Worm (Caenorhabditis elegans): ENCODE data around the gene tbc-11.

tbc-11 gene

ce11 chrX:932874-933273 lies 8.1 kb downstream of the tbc-11 start:
- TF ChIP-seq jun-1 (tag; optimal IDR thresholded peaks at IDR 0.05) = no peak
- no peak for TF ChIP-seq ceh-32 (tag; optimal IDR thresholded peaks at IDR 0.05; ENCODE audit: poor library complexity)
- peak in 1 of 2 experiments; percentile 63 for TF ChIP-seq unc-62 (GFP tag; optimal IDR thresholded peaks at IDR 0.05 in 1 of 2)
- TF ChIP-seq unc-62 (tag; optimal IDR thresholded peaks at IDR 0.05) = no peak
- peak; percentile 13 for TF ChIP-seq mep-1 (tag; optimal IDR thresholded peaks at IDR 0.05)
- 0 out of 2 replicates have a peak, but pooled peaks have one; percentile 36 for TF ChIP-seq set-16 (GFP tag; IDR thresholded peaks at IDR 0.05)
- peak; percentile 55 for TF ChIP-seq fkh-10 (GFP tag; optimal IDR thresholded peaks at IDR 0.05)
- TF ChIP-seq lsy-2 (tag; optimal IDR thresholded peaks at IDR 0.05) = peak in 1 of 2 experiments; percentile 10
- TF ChIP-seq ceh-20 (GFP tag; IDR thresholded peaks at IDR 0.05) = 0 out of 2 replicates have a peak, but pooled peaks have one; percentile 13
- peak; percentile 33; the same call in 1 of the 2 replicates for TF ChIP-seq hmg-1.1 (GFP tag; IDR thresholded peaks at IDR 0.05)
- TF ChIP-seq rbr-2 (tag; optimal IDR thresholded peaks at IDR 0.05) = peak; percentile 44
- 0 out of 2 replicates have a peak, but pooled peaks have one; percentile 49 for TF ChIP-seq ctbp-1 (GFP tag; IDR thresholded peaks at IDR 0.05)

- TF ChIP-seq fkh-10 (GFP tag; optimal IDR thresholded peaks at IDR 0.05) (peak; percentile 58), tag-97 (GFP tag; IDR thresholded peaks at IDR 0.05) (no peak)
Observed at ce11 chrX:933504-933903, 8.7 kb downstream of the tbc-11 start, which contains the start of gene F35H12.1. Gene F35H12.1, plus strand, starts transcription at chrX:933804.

ce11 chrX:936013-936412 lies 11.3 kb downstream of the tbc-11 start:
- peak; percentile 30 for TF ChIP-seq snpc-4 (tag; optimal IDR thresholded peaks at IDR 0.05)
- TF ChIP-seq Y48G9A.11 (GFP tag; IDR thresholded peaks at IDR 0.05) = no peak
- no peak for TF ChIP-seq sdz-12 (GFP tag; optimal IDR thresholded peaks at IDR 0.05)
- TF ChIP-seq arid-1 (GFP tag; conservative IDR thresholded peaks at IDR 0.05) = no peak
- TF ChIP-seq zip-11 (GFP tag; IDR thresholded peaks at IDR 0.05) = no peak
- no peak for TF ChIP-seq F37D6.2 (tag; optimal IDR thresholded peaks at IDR 0.05)

- peak; percentile 22 for TF ChIP-seq nhr-28 (tag; optimal IDR thresholded peaks at IDR 0.05)
- no peak for TF ChIP-seq spr-1 (tag; optimal IDR thresholded peaks at IDR 0.05)
- no peak for TF ChIP-seq D1046.2 (GFP tag; IDR thresholded peaks at IDR 0.05)
- TF ChIP-seq mdl-1 (tag; optimal IDR thresholded peaks at IDR 0.05) = no peak
- no peak for TF ChIP-seq mep-1 (tag; optimal IDR thresholded peaks at IDR 0.05)
- TF ChIP-seq nhr-25 (tag; optimal IDR thresholded peaks at IDR 0.05; ENCODE audit: borderline replicate concordance, insufficient read depth) = no peak
- TF ChIP-seq egl-43 (GFP tag; IDR thresholded peaks at IDR 0.05) = no peak
- TF ChIP-seq daf-16 (GFP tag; optimal IDR thresholded peaks at IDR 0.05) = no peak
- TF ChIP-seq daf-16 (tag; optimal IDR thresholded peaks at IDR 0.05) = peak; percentile 73
- TF ChIP-seq nhr-42 (GFP tag; IDR thresholded peaks at IDR 0.05) = no peak
- peak; percentile 85 for TF ChIP-seq pqm-1 (tag; optimal IDR thresholded peaks at IDR 0.05)
- TF ChIP-seq lir-3 (tag; optimal IDR thresholded peaks at IDR 0.05) = no peak
- peak; percentile 50 for TF ChIP-seq dve-1 (tag; optimal IDR thresholded peaks at IDR 0.05; ENCODE audit: insufficient read depth)
- TF ChIP-seq unc-62 (GFP tag; optimal IDR thresholded peaks at IDR 0.05 in 1 of 2) = no peak
- no peak for TF ChIP-seq unc-62 (tag; optimal IDR thresholded peaks at IDR 0.05)
- TF ChIP-seq zip-11 (GFP tag; IDR thresholded peaks at IDR 0.05) = no peak
- no peak for TF ChIP-seq tra-1 (GFP tag; IDR thresholded peaks at IDR 0.05)
- no peak for TF ChIP-seq T26A8.4 (GFP tag; IDR thresholded peaks at IDR 0.05)
- peak; percentile 24 for TF ChIP-seq hlh-11 (tag; optimal IDR thresholded peaks at IDR 0.05)
- no peak for TF ChIP-seq jun-1 (tag; optimal IDR thresholded peaks at IDR 0.05)
- no peak for TF ChIP-seq php-3 (GFP tag; IDR thresholded peaks at IDR 0.05)
- TF ChIP-seq dpl-1 (GFP tag; optimal IDR thresholded peaks at IDR 0.05) = no peak
- TF ChIP-seq dmd-6 (GFP tag; IDR thresholded peaks at IDR 0.05) = peak; percentile 6; the same call in 1 of the 2 replicates
- TF ChIP-seq ceh-28 (tag; optimal IDR thresholded peaks at IDR 0.05) = no peak
Observed at ce11 chrX:938269-938883, 13.6 kb downstream of the tbc-11 start, which contains the start of gene F53H8.3. Gene F53H8.3, plus strand, starts transcription at chrX:938543.
